Worm (Caenorhabditis elegans) whole organism, L2 larva: ENCODE results near the gene ham-1.

Source experiments
- ZK546.5 ChIP-seq: sonication (generic microtip); optimal IDR thresholded peaks from 2 replicates; lab custom pipeline; 2017; ENCODE audit warnings: missing biosample characterization, missing genetic modification characterization
- alr-1 ChIP-seq: fragments of 150-350 bp; optimal IDR thresholded peaks from 2 replicates; lab custom pipeline; 2014; ENCODE audit warnings: missing biosample characterization, missing genetic modification characterization
- crh-2 ChIP-seq: sonication (generic microtip); optimal IDR thresholded peaks from 2 replicates; lab custom pipeline; 2017; ENCODE audit warnings: missing biosample characterization, missing genetic modification characterization
- lin-39 ChIP-seq: fragments of 150-350 bp; optimal IDR thresholded peaks from 2 replicates; lab custom pipeline; 2014; ENCODE audit warnings: missing biosample characterization, missing genetic modification reagents, missing genetic modification characterization
- lsy-2 ChIP-seq, 2 experiments: fragments of 150-350 bp in 1 of 2; sonication (generic microtip) in 1 of 2; optimal IDR thresholded peaks; 2 replicates each; lab custom pipeline; 2014 to 2017; ENCODE audit warnings: missing biosample characterization in 2 of 2, missing genetic modification characterization in 2 of 2
- mab-5 ChIP-seq: fragments of 150-350 bp; optimal IDR thresholded peaks from 2 replicates; lab custom pipeline; 2014; ENCODE audit warnings: missing biosample characterization, missing genetic modification characterization
- nhr-129 ChIP-seq: fragments of 150-350 bp; optimal IDR thresholded peaks from 2 replicates; lab custom pipeline; 2014; ENCODE audit warnings: missing biosample characterization, missing genetic modification characterization
- snpc-4 ChIP-seq: fragments of 150-350 bp; optimal IDR thresholded peaks from 2 replicates; lab custom pipeline; 2014; ENCODE audit warnings: missing biosample characterization, missing genetic modification characterization
- unc-39 ChIP-seq: fragments of 150-350 bp; optimal IDR thresholded peaks from 2 replicates; lab custom pipeline; 2014; ENCODE audit warnings: missing biosample characterization, missing genetic modification characterization
- unc-62 ChIP-seq: fragments of 150-350 bp; optimal IDR thresholded peaks from 2 replicates; lab custom pipeline; 2014; ENCODE audit warnings: missing biosample characterization, missing genetic modification reagents, missing genetic modification characterization
- zag-1 ChIP-seq: fragments of 150-350 bp; optimal IDR thresholded peaks from 2 replicates; lab custom pipeline; 2014; ENCODE audit warnings: missing biosample characterization, missing genetic modification characterization

DNA sequence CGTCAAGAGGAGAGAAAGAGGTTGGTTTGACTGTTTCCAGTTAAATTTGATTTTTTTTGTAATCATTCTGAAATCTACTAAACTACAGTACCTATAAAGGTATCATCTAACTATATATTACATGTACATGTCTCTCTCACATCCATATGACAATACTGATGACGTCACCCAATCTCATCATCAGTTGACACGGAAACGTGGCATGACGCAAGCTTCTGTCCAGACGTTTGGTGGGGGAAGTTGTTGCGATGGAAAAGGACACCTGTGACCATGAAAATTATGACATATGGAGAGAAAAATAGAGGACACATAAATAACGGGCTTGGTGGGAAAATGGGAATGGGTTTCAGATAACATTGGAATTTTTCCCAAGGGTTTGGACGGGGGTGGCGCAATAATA, 7.0 kb downstream of the ham-1 start:
- no peak for TF ChIP-seq mab-5
- TF ChIP-seq unc-39 (tag; lab: Kevin White, UChicago): no peak
- TF ChIP-seq crh-2: no peak
- TF ChIP-seq nhr-129 (tag; lab: Kevin White, UChicago): no peak
- TF ChIP-seq lin-39 (tag; lab: Kevin White, UChicago): no peak
- no peak for TF ChIP-seq zag-1 (tag; lab: Kevin White, UChicago)
- no peak for TF ChIP-seq ZK546.5 (tag; lab: Kevin White, UChicago)
- no peak for TF ChIP-seq alr-1
- no peak for TF ChIP-seq unc-62 (GFP tag; lab: Kevin White, UChicago)
- TF ChIP-seq lsy-2 (tag; optimal IDR thresholded peaks at IDR 0.05; lab: Kevin White, UChicago): no peak
- TF ChIP-seq snpc-4 (tag; lab: Kevin White, UChicago): no peak
